Fruit fly (Drosophila melanogaster) whole organism, embryonic: Measurements from ENCODE around the gene path.

Experiments
- CG10462 ChIP-seq: fragments of 200-800 bp; sonication (Bioruptor generic); optimal IDR thresholded peaks from 2 replicates; lab custom pipeline; 2016; ENCODE audit warnings: missing biosample characterization, missing genetic modification characterization
- CG10959 ChIP-seq: fragments of 200-800 bp; sonication (Bioruptor generic); IDR thresholded peaks from 2 replicates; pipeline ENCODE4 v1.3.6; 2022; ENCODE audit warnings: missing biosample characterization, missing genetic modification characterization
- CG11247 ChIP-seq: fragments of 200-800 bp; sonication (Bioruptor generic); IDR thresholded peaks from 2 replicates; pipeline ENCODE4 v1.3.6; 2022; ENCODE audit warnings: missing biosample characterization, missing genetic modification characterization
- CG12942 ChIP-seq: fragments of 200-800 bp; sonication (Bioruptor generic); optimal IDR thresholded peaks from 3 replicates; lab custom pipeline; 2016; ENCODE audit warnings: missing biosample characterization, missing genetic modification characterization
- CG13894 ChIP-seq: fragments of 200-800 bp; sonication (Bioruptor generic); optimal IDR thresholded peaks from 3 replicates; lab custom pipeline; 2018; ENCODE audit warnings: missing biosample characterization, mild to moderate bottlenecking, missing genetic modification characterization, moderate library complexity
- CG14050 ChIP-seq: fragments of 200-800 bp; sonication (Bioruptor generic); IDR thresholded peaks from 3 replicates; pipeline ENCODE4 v1.3.6; 2022; ENCODE audit warnings: missing biosample characterization, missing genetic modification characterization
- CG14667 ChIP-seq: fragments of 200-800 bp; sonication (Bioruptor generic); IDR thresholded peaks from 2 replicates; pipeline ENCODE4 v1.3.6; 2022; ENCODE audit warnings: missing biosample characterization, missing genetic modification characterization
- CG1603 ChIP-seq: fragments of 200-800 bp; sonication (Bioruptor generic); optimal IDR thresholded peaks from 2 replicates; lab custom pipeline; 2019; ENCODE audit warnings: missing biosample characterization, mild to moderate bottlenecking, missing genetic modification characterization, moderate library complexity
- CG1647 ChIP-seq: fragments of 200-800 bp; sonication (Bioruptor generic); optimal IDR thresholded peaks from 3 replicates; lab custom pipeline; 2016; ENCODE audit warnings: missing biosample characterization, missing genetic modification characterization
- CG17359 ChIP-seq: fragments of 200-800 bp; sonication (Bioruptor generic); optimal IDR thresholded peaks from 3 replicates; lab custom pipeline; 2018; ENCODE audit warnings: missing biosample characterization, mild to moderate bottlenecking, missing genetic modification characterization, moderate library complexity
- CG2116 ChIP-seq: fragments of 200-800 bp; sonication (Bioruptor generic); optimal IDR thresholded peaks from 3 replicates; lab custom pipeline; 2018; ENCODE audit warnings: missing biosample characterization, mild to moderate bottlenecking, missing genetic modification characterization
- CG2678 ChIP-seq: fragments of 200-800 bp; sonication (Bioruptor generic); optimal IDR thresholded peaks from 3 replicates; lab custom pipeline; 2019; ENCODE audit warnings: missing biosample characterization, mild to moderate bottlenecking, missing genetic modification characterization, moderate library complexity
- CG31224 ChIP-seq: fragments of 200-800 bp; sonication (Bioruptor generic); IDR thresholded peaks from 2 replicates; pipeline ENCODE4 v1.3.6; 2022; ENCODE audit warnings: missing biosample characterization, missing genetic modification characterization
- CG3281 ChIP-seq: fragments of 200-800 bp; sonication (Bioruptor generic); optimal IDR thresholded peaks from 3 replicates; lab custom pipeline; 2017; ENCODE audit warnings: missing biosample characterization, mild to moderate bottlenecking, missing genetic modification characterization
- CG4730 ChIP-seq: fragments of 200-800 bp; sonication (Bioruptor generic); IDR thresholded peaks from 2 replicates; pipeline ENCODE4 v1.3.6; 2022; ENCODE audit warnings: missing biosample characterization, missing genetic modification characterization
- CG7556 ChIP-seq: fragments of 200-800 bp; sonication (Bioruptor generic); optimal IDR thresholded peaks from 2 replicates; lab custom pipeline; 2017; ENCODE audit warnings: missing biosample characterization, mild to moderate bottlenecking, missing genetic modification characterization
- CG7963 ChIP-seq: fragments of 200-800 bp; sonication (Bioruptor generic); IDR thresholded peaks from 3 replicates; pipeline ENCODE4 v1.3.6; 2022; ENCODE audit warnings: missing biosample characterization, missing genetic modification characterization; ENCODE audit not compliant: partially characterized antibody
- CG8281 ChIP-seq: fragments of 200-800 bp; sonication (Bioruptor generic); optimal IDR thresholded peaks from 2 replicates; lab custom pipeline; 2018; ENCODE audit warnings: missing biosample characterization, mild to moderate bottlenecking, missing genetic modification characterization, moderate library complexity
- CG8944 ChIP-seq: fragments of 200-800 bp; sonication (Bioruptor generic); optimal IDR thresholded peaks from 3 replicates; lab custom pipeline; 2016; ENCODE audit warnings: missing biosample characterization, missing genetic modification characterization
- CG9797 ChIP-seq: fragments of 200-800 bp; sonication (Bioruptor generic); optimal IDR thresholded peaks from 3 replicates; lab custom pipeline; 2018; ENCODE audit warnings: missing biosample characterization, mild to moderate bottlenecking, missing genetic modification characterization
- CG9817 ChIP-seq: fragments of 200-800 bp; sonication (Bioruptor generic); optimal IDR thresholded peaks from 2 replicates; lab custom pipeline; 2018; ENCODE audit warnings: missing biosample characterization, mild to moderate bottlenecking, missing genetic modification characterization, moderate library complexity
- CTCF ChIP-seq: fragments of 200-800 bp; sonication (Bioruptor generic); optimal IDR thresholded peaks from 2 replicates; lab custom pipeline; 2017; ENCODE audit warnings: missing biosample characterization, mild to moderate bottlenecking, missing genetic modification characterization, moderate library complexity
- Camta ChIP-seq: fragments of 200-800 bp; sonication (Bioruptor generic); optimal IDR thresholded peaks from 2 replicates; lab custom pipeline; 2016; ENCODE audit warnings: missing biosample characterization, missing genetic modification characterization
- Dip2 ChIP-seq: fragments of 200-800 bp; sonication (Bioruptor generic); IDR thresholded peaks from 2 replicates; pipeline ENCODE4 v1.3.6; 2022; ENCODE audit warnings: missing biosample characterization, missing genetic modification characterization
- Dref ChIP-seq: fragments of 200-800 bp; sonication (Bioruptor generic); IDR thresholded peaks from 2 replicates; pipeline ENCODE4 v1.3.6; 2022; ENCODE audit warnings: missing biosample characterization, missing genetic modification characterization
- Drgx ChIP-seq: fragments of 200-800 bp; sonication (Bioruptor generic); IDR thresholded peaks from 2 replicates; pipeline ENCODE4 v1.3.6; 2022; ENCODE audit warnings: missing biosample characterization, missing genetic modification characterization
- Hand ChIP-seq: fragments of 200-800 bp; sonication (Bioruptor generic); optimal IDR thresholded peaks from 2 replicates; lab custom pipeline; 2017; ENCODE audit warnings: mild to moderate bottlenecking, missing biosample characterization, missing genetic modification reagents, missing genetic modification characterization
- Hey ChIP-seq: fragments of 200-800 bp; sonication (Bioruptor generic); optimal IDR thresholded peaks from 3 replicates; lab custom pipeline; 2018; ENCODE audit warnings: missing biosample characterization, mild to moderate bottlenecking, missing genetic modification characterization
- HmgD ChIP-seq: fragments of 200-800 bp; sonication (Bioruptor generic); optimal IDR thresholded peaks from 3 replicates; lab custom pipeline; 2016; ENCODE audit warnings: missing biosample characterization, missing genetic modification characterization
- HmgZ ChIP-seq: fragments of 200-800 bp; sonication (Bioruptor generic); optimal IDR thresholded peaks from 2 replicates; lab custom pipeline; 2018; ENCODE audit warnings: missing biosample characterization, mild to moderate bottlenecking, missing genetic modification characterization
- Hr3 ChIP-seq: fragments of 200-800 bp; sonication (Bioruptor generic); optimal IDR thresholded peaks from 3 replicates; lab custom pipeline; 2016; ENCODE audit warnings: missing biosample characterization, missing genetic modification characterization
- MTF-1 ChIP-seq: fragments of 200-800 bp; sonication (Bioruptor generic); optimal IDR thresholded peaks from 2 replicates; lab custom pipeline; 2018; ENCODE audit warnings: missing biosample characterization, mild to moderate bottlenecking, missing genetic modification characterization, borderline replicate concordance
- Mad ChIP-seq: fragments of 200-800 bp; sonication (Bioruptor generic); optimal IDR thresholded peaks from 2 replicates; lab custom pipeline; 2016; ENCODE audit warnings: missing biosample characterization, missing genetic modification characterization
- Nf-YB ChIP-seq: fragments of 200-800 bp; sonication (Bioruptor generic); optimal IDR thresholded peaks from 3 replicates; lab custom pipeline; 2019; ENCODE audit warnings: missing biosample characterization, mild to moderate bottlenecking, missing genetic modification characterization, moderate library complexity
- Optix ChIP-seq: fragments of 200-800 bp; sonication (Bioruptor generic); IDR thresholded peaks from 3 replicates; pipeline ENCODE4 v1.3.6; 2022; ENCODE audit warnings: missing biosample characterization, missing genetic modification characterization
- Rx ChIP-seq: fragments of 200-800 bp; sonication (Bioruptor generic); IDR thresholded peaks from 2 replicates; pipeline ENCODE4 v1.3.6; 2022; ENCODE audit warnings: missing biosample characterization, missing genetic modification characterization
- Sox102F ChIP-seq: fragments of 200-800 bp; sonication (Bioruptor generic); optimal IDR thresholded peaks from 2 replicates; lab custom pipeline; 2018; ENCODE audit warnings: missing biosample characterization, mild to moderate bottlenecking, missing genetic modification characterization, moderate library complexity
- Taf1 ChIP-seq: fragments of 200-800 bp; sonication (Bioruptor generic); IDR thresholded peaks from 2 replicates; pipeline ENCODE4 v1.3.6; 2022; ENCODE audit warnings: missing biosample characterization, missing genetic modification characterization
- Trl ChIP-seq, 3 experiments: fragments of >200 bp in 2 of 3; fragments of 200-800 bp in 1 of 3; sonication (Bioruptor generic) in 1 of 3; optimal IDR thresholded peaks; 2 replicates in 1 of 3; 3 replicates in 2 of 3; lab custom pipeline; 2016 to 2017; ENCODE audit warnings: missing biosample characterization in 1 of 3, missing genetic modification characterization in 1 of 3
- dimm ChIP-seq: fragments of 200-800 bp; sonication (Bioruptor generic); IDR thresholded peaks from 2 replicates; pipeline ENCODE4 v1.3.6; 2022; ENCODE audit warnings: missing biosample characterization, missing genetic modification characterization
- fd64A ChIP-seq: fragments of 200-800 bp; sonication (Bioruptor generic); optimal IDR thresholded peaks from 3 replicates; lab custom pipeline; 2018; ENCODE audit warnings: missing biosample characterization, mild to moderate bottlenecking, missing genetic modification characterization
- gcm2 ChIP-seq: fragments of 200-800 bp; sonication (Bioruptor generic); optimal IDR thresholded peaks from 2 replicates; lab custom pipeline; 2016; ENCODE audit warnings: missing biosample characterization, missing genetic modification characterization
- grau ChIP-seq: fragments of 200-800 bp; optimal IDR thresholded peaks from 3 replicates; lab custom pipeline; 2019; ENCODE audit warnings: missing biosample characterization, mild to moderate bottlenecking, missing genetic modification characterization, moderate library complexity
- kah ChIP-seq: fragments of 200-800 bp; sonication (Bioruptor generic); optimal IDR thresholded peaks from 2 replicates; lab custom pipeline; 2018; ENCODE audit warnings: missing biosample characterization, mild to moderate bottlenecking, missing genetic modification characterization
- otp ChIP-seq: fragments of 200-800 bp; sonication (Bioruptor generic); IDR thresholded peaks from 3 replicates; pipeline ENCODE4, ENCODE4 v1.3.6; 2022; ENCODE audit warnings: missing biosample characterization, missing genetic modification characterization
- pita ChIP-seq: fragments of 200-800 bp; sonication (Bioruptor generic); optimal IDR thresholded peaks from 2 replicates; lab custom pipeline; 2017; ENCODE audit warnings: missing biosample characterization, mild to moderate bottlenecking, missing genetic modification characterization
- scrt ChIP-seq: fragments of 200-800 bp; sonication (Bioruptor generic); optimal IDR thresholded peaks from 2 replicates; lab custom pipeline; 2018; ENCODE audit warnings: missing biosample characterization, mild to moderate bottlenecking, missing genetic modification characterization, moderate library complexity
- sqz ChIP-seq: fragments of 200-800 bp; sonication (Bioruptor generic); optimal IDR thresholded peaks from 3 replicates; lab custom pipeline; 2018; ENCODE audit warnings: missing biosample characterization, mild to moderate bottlenecking, missing genetic modification characterization
- tna ChIP-seq: fragments of 200-800 bp; sonication (Bioruptor generic); IDR thresholded peaks from 2 replicates; pipeline ENCODE4 v1.3.6; 2022; ENCODE audit warnings: missing biosample characterization, missing genetic modification characterization; ENCODE audit not compliant: partially characterized antibody
- zen ChIP-seq: fragments of 200-800 bp; sonication (Bioruptor generic); optimal IDR thresholded peaks from 3 replicates; lab custom pipeline; 2018; ENCODE audit warnings: missing biosample characterization, mild to moderate bottlenecking, missing genetic modification characterization, moderate library complexity

The path gene

dm6 chr3L:9462247-9462769 lies 42.8 kb downstream of the path start (continued):
- no peak for TF ChIP-seq Taf1 (GFP tag; lab: Robert Waterston, UW)
- TF ChIP-seq Trl (optimal IDR thresholded peaks at IDR 0.05; lab: Kevin White, UChicago), result peak; percentile 43 to 96
- TF ChIP-seq Trl (GFP tag; optimal IDR thresholded peaks at IDR 0.05; lab: Kevin White, UChicago), result peak; percentile 80
- no peak for TF ChIP-seq pita (GFP tag; lab: Kevin White, UChicago)
- TF ChIP-seq Dref (GFP tag; lab: Robert Waterston, UW), result no peak
- peak; percentile 75 for TF ChIP-seq Camta (GFP tag; lab: Kevin White, UChicago)
- no peak for TF ChIP-seq dimm
- TF ChIP-seq CG3281 (GFP tag; lab: Kevin White, UChicago), result peak; percentile 89
- peak; percentile 84 for TF ChIP-seq CG13894
- TF ChIP-seq Sox102F (GFP tag; lab: Kevin White, UChicago), result peak; percentile 88
- no peak for TF ChIP-seq Dip2
- peak; percentile 88 for TF ChIP-seq HmgZ (tag; lab: Kevin White, UChicago)
- TF ChIP-seq fd64A (GFP tag; lab: Kevin White, UChicago), result peak; percentile 62
- peak; percentile 52 for TF ChIP-seq CG2116 (GFP tag; lab: Kevin White, UChicago)
- peak; percentile 45 for TF ChIP-seq CG1647 (GFP tag; lab: Kevin White, UChicago)
- TF ChIP-seq grau (tag; lab: Kevin White, UChicago), result peak; percentile 92
- peak; percentile 63 for TF ChIP-seq Hr3
- peak; percentile 90 for TF ChIP-seq scrt (GFP tag; lab: Kevin White, UChicago)
- peak; percentile 4 for TF ChIP-seq CG9797 (GFP tag; lab: Kevin White, UChicago)
- TF ChIP-seq CG10959 (GFP tag; lab: Robert Waterston, UW), result peak; percentile 66
- peak; percentile 69 for TF ChIP-seq Rx (GFP tag; lab: Robert Waterston, UW)
- peak; percentile 93 for TF ChIP-seq Drgx (GFP tag; lab: Robert Waterston, UW)
- TF ChIP-seq kah (GFP tag; lab: Kevin White, UChicago), result peak; percentile 42
- TF ChIP-seq CG4730 (GFP tag; lab: Robert Waterston, UW), result peak; percentile 45; the same call in 1 of the 2 replicates
- peak; percentile 47 for TF ChIP-seq gcm2 (GFP tag; lab: Kevin White, UChicago)
- TF ChIP-seq Hey (tag; lab: Kevin White, UChicago), result no peak
- TF ChIP-seq Mad, result peak; percentile 76
- TF ChIP-seq CG10462 (GFP tag; lab: Kevin White, UChicago), result peak; percentile 64
- peak; percentile 96 for TF ChIP-seq CG7556 (GFP tag; lab: Kevin White, UChicago)
- peak; percentile 74 for TF ChIP-seq CG8281 (tag; lab: Kevin White, UChicago)
- peak; percentile 51 for TF ChIP-seq CG8944
- peak; percentile 54; the same call in 1 of the 3 replicates for TF ChIP-seq CG14050 (GFP tag; lab: Robert Waterston, UW)
- TF ChIP-seq sqz, result peak; percentile 84
- TF ChIP-seq MTF-1 (GFP tag; lab: Kevin White, UChicago), result peak; percentile 82
- TF ChIP-seq HmgD, result no peak
- no peak for TF ChIP-seq tna
- TF ChIP-seq Optix (GFP tag; lab: Robert Waterston, UW), result no peak
- TF ChIP-seq CG11247 (GFP tag; lab: Robert Waterston, UW), result no peak
- peak; percentile 53 for TF ChIP-seq CTCF
- TF ChIP-seq CG9817 (tag; lab: Kevin White, UChicago), result peak; percentile 79
- TF ChIP-seq CG12942 (GFP tag; lab: Kevin White, UChicago), result peak; percentile 71
- peak; percentile 96 for TF ChIP-seq CG2678
- 0 out of 2 replicates have a peak, but pooled peaks have one; percentile 35 for TF ChIP-seq CG31224
- TF ChIP-seq CG17359, result peak; percentile 93
- TF ChIP-seq otp (GFP tag; lab: Robert Waterston, UW), result peak; percentile 66; the same call in 2 of the 3 replicates
- TF ChIP-seq Nf-YB (GFP tag; lab: Kevin White, UChicago), result peak; percentile 79
- TF ChIP-seq Hand, result peak; percentile 85
- 0 out of 2 replicates have a peak, but pooled peaks have one; percentile 22 for TF ChIP-seq CG14667 (GFP tag; lab: Robert Waterston, UW)
- peak; percentile 70 for TF ChIP-seq zen (tag; lab: Kevin White, UChicago)
- TF ChIP-seq CG1603 (tag; lab: Kevin White, UChicago), result peak; percentile 80
- TF ChIP-seq CG7963 (GFP tag; lab: Robert Waterston, UW), result no peak
